Fruit fly (Drosophila melanogaster) whole organism, pupa: ENCODE measurements around the gene GluRIB.

Experiments used
- CG10348 ChIP-seq: fragments of 200-800 bp; sonication (Bioruptor generic); IDR thresholded peaks from 2 replicates; pipeline ENCODE4 v1.3.6; 2022; ENCODE audit warnings: missing biosample characterization, missing genetic modification characterization
- CG12605 ChIP-seq: fragments of 200-800 bp; sonication (Bioruptor generic); IDR thresholded peaks from 2 replicates; pipeline ENCODE4 v1.3.6; 2022; ENCODE audit warnings: missing biosample characterization, missing genetic modification characterization
- CG13204 ChIP-seq: fragments of 200-800 bp; sonication (Bioruptor generic); optimal IDR thresholded peaks from 2 replicates; lab custom pipeline; 2018; ENCODE audit warnings: missing biosample characterization, mild to moderate bottlenecking, missing genetic modification characterization, moderate library complexity
- CG14655 ChIP-seq: fragments of 200-800 bp; sonication (Bioruptor generic); optimal IDR thresholded peaks from 3 replicates; lab custom pipeline; 2017; ENCODE audit warnings: mild to moderate bottlenecking, missing biosample characterization, missing genetic modification reagents, missing genetic modification characterization
- CG15710 ChIP-seq: fragments of 200-800 bp; sonication (Bioruptor generic); optimal IDR thresholded peaks from 2 replicates; lab custom pipeline; 2018; ENCODE audit warnings: missing biosample characterization, mild to moderate bottlenecking, missing genetic modification characterization, moderate library complexity
- CG17806 ChIP-seq: fragments of 200-800 bp; sonication (Bioruptor generic); optimal IDR thresholded peaks from 2 replicates; lab custom pipeline; 2018; ENCODE audit warnings: missing biosample characterization, mild to moderate bottlenecking, missing genetic modification characterization, moderate library complexity
- CG32121 ChIP-seq: fragments of 200-800 bp; sonication (Bioruptor generic); IDR thresholded peaks from 2 replicates; pipeline ENCODE4 v1.3.6; 2022; ENCODE audit warnings: missing biosample characterization, missing genetic modification characterization
- CG34367 ChIP-seq: fragments of 200-800 bp; sonication (Bioruptor generic); optimal IDR thresholded peaks from 2 replicates; lab custom pipeline; 2018; ENCODE audit warnings: missing biosample characterization, mild to moderate bottlenecking, missing genetic modification characterization
- CG4496 ChIP-seq: fragments of 200-800 bp; sonication (Bioruptor generic); IDR thresholded peaks from 3 replicates; pipeline ENCODE4 v1.3.6; 2022; ENCODE audit warnings: missing biosample characterization, missing genetic modification characterization
- CG8159 ChIP-seq: fragments of 200-800 bp; sonication (Bioruptor generic); optimal IDR thresholded peaks from 3 replicates; lab custom pipeline; 2018; ENCODE audit warnings: missing biosample characterization, mild to moderate bottlenecking, missing genetic modification characterization, moderate library complexity
- CG8301 ChIP-seq: fragments of 200-800 bp; sonication (Bioruptor generic); optimal IDR thresholded peaks from 2 replicates; lab custom pipeline; 2018; ENCODE audit warnings: missing biosample characterization, mild to moderate bottlenecking, missing genetic modification characterization
- CG9948 ChIP-seq: fragments of 200-800 bp; sonication (Bioruptor generic); optimal IDR thresholded peaks from 2 replicates; lab custom pipeline; 2018; ENCODE audit warnings: missing biosample characterization, mild to moderate bottlenecking, missing genetic modification characterization, moderate library complexity
- D1 ChIP-seq: fragments of 200-800 bp; sonication (Bioruptor generic); optimal IDR thresholded peaks from 2 replicates; lab custom pipeline; 2018; ENCODE audit warnings: missing biosample characterization, mild to moderate bottlenecking, missing genetic modification characterization, moderate library complexity
- EcR ChIP-seq: fragments of 200-800 bp; sonication (Bioruptor generic); optimal IDR thresholded peaks from 3 replicates; lab custom pipeline; 2019; ENCODE audit warnings: missing biosample characterization, missing genetic modification characterization, mild to moderate bottlenecking, moderate library complexity, missing genetic modification reagents
- Ets98B ChIP-seq: fragments of 200-800 bp; sonication (Bioruptor generic); IDR thresholded peaks from 2 replicates; pipeline ENCODE4 v1.3.6; 2022; ENCODE audit warnings: missing biosample characterization, missing genetic modification characterization
- Pif1A ChIP-seq: fragments of 200-800 bp; sonication (Bioruptor generic); optimal IDR thresholded peaks from 3 replicates; lab custom pipeline; 2016; ENCODE audit warnings: missing biosample characterization, missing genetic modification characterization
- Pif1B ChIP-seq: fragments of 200-800 bp; sonication (Bioruptor generic); optimal IDR thresholded peaks from 3 replicates; lab custom pipeline; 2016; ENCODE audit warnings: missing biosample characterization, missing genetic modification characterization
- Snoo ChIP-seq: fragments of 200-800 bp; sonication (Bioruptor generic); optimal IDR thresholded peaks from 3 replicates; lab custom pipeline; 2017; ENCODE audit warnings: missing biosample characterization, mild to moderate bottlenecking, missing genetic modification characterization, inconsistent platforms
- fd96Ca ChIP-seq: fragments of 200-800 bp; sonication (Bioruptor generic); IDR thresholded peaks from 3 replicates; pipeline ENCODE4 v1.3.6; 2022; ENCODE audit warnings: missing biosample characterization, missing genetic modification characterization
- gl ChIP-seq: fragments of 200-800 bp; sonication (Bioruptor generic); optimal IDR thresholded peaks from 2 replicates; lab custom pipeline; 2018; ENCODE audit warnings: missing biosample characterization, mild to moderate bottlenecking, missing genetic modification characterization
- rn ChIP-seq: fragments of 200-800 bp; sonication (Bioruptor generic); IDR thresholded peaks from 2 replicates; pipeline ENCODE4 v1.3.6; 2022; ENCODE audit warnings: missing biosample characterization, missing genetic modification characterization

Gene GluRIB

DNA sequence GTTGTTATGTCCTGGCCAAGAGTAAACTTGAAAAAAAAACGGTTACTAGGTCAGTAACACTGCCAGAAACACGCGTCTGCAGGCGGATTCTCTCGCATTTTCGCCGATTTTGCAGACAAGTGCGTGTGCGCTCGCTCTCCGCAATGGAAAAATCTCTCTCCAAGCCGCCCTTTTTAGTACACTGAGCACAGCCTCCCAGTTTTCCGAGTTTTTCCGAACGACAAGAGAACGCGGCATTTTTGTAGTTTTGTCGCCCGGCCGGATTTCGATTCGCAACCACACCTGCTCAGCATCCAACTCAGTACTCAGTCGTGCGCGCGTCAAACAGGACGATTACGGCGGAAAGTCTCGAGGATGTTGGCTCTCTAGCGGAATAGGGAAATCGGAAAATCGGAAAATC is at the start of gene GluRIB:
Gene GluRIB (plus strand): TSS at position 301 of the 400 bp plus-strand sequence.
- TF ChIP-seq fd96Ca (GFP tag; lab: Robert Waterston, UW) = 0 out of 3 replicates have a peak, but pooled peaks have one; percentile 29
- no peak for TF ChIP-seq CG9948 (tag; lab: Kevin White, UChicago)
- TF ChIP-seq CG12605 (GFP tag; lab: Robert Waterston, UW) = no peak
- TF ChIP-seq Snoo (tag; lab: Kevin White, UChicago) = no peak

DNA sequence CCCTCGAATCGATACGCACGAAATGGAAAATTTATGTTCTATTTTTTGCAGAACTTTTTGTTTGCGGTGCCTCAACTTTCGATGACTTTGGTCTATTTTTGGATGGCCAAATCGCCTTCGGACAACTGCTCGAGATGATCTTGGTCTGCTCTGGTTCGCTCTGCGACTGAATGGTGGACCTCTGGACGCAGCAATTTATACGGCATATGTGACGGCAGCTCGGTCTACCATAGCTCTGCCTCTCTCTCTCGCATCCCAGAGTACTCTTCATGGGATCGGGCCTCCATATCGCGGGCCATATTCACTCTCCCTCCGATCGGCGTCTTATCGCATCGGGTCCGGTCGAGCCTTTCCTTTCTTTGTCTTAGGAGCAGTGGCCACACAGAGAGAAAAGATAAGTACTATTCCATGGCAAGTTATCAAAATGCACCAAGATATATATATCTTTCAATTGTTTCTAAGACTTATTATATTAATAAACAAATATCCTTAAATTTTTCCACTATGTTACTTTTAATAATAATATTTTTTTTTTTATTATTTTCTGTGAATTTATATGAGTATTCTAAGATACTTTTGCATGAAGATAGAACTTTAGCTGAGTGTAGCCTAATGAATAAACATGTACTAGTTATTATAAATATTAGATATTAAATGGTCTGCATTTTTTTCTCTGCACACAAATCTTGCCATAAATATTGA is 42.9 kb upstream of the GluRIB start, which contains the start of gene Slc45-1:
Gene Slc45-1 (minus strand): TSS at position 150 of the 702 bp plus-strand sequence.
- TF ChIP-seq fd96Ca (GFP tag; lab: Robert Waterston, UW) (peak; percentile 41; the same call in 1 of the 3 replicates), gl (tag; lab: Kevin White, UChicago) (no peak), D1 (no peak), CG10348 (GFP tag; lab: Robert Waterston, UW) (no peak), CG8159 (tag; lab: Kevin White, UChicago) (peak; percentile 63), CG14655 (GFP tag; lab: Kevin White, UChicago) (peak; percentile 84), EcR (GFP tag; lab: Kevin White, UChicago) (no peak), Pif1B (GFP tag; lab: Kevin White, UChicago) (peak; percentile 24), CG15710 (tag; lab: Kevin White, UChicago) (peak; percentile 52), CG4496 (GFP tag; lab: Robert Waterston, UW) (no peak), CG17806 (peak; percentile 43), CG34367 (no peak), Snoo (tag; lab: Kevin White, UChicago) (no peak), CG13204 (GFP tag; lab: Kevin White, UChicago) (no peak), rn (GFP tag; lab: Robert Waterston, UW) (no peak), CG9948 (tag; lab: Kevin White, UChicago) (peak; percentile 66), CG8301 (peak; percentile 58), Pif1A (no peak), CG32121 (GFP tag; lab: Robert Waterston, UW) (peak; percentile 15; the same call in 1 of the 2 replicates), Ets98B (peak; percentile 41; the same call in 1 of the 2 replicates), CG12605 (GFP tag; lab: Robert Waterston, UW) (0 out of 2 replicates have a peak, but pooled peaks have one; percentile 8)

- TF ChIP-seq Snoo (tag; lab: Kevin White, UChicago) (no peak), CG34367 (no peak), CG8159 (tag; lab: Kevin White, UChicago) (no peak), CG9948 (tag; lab: Kevin White, UChicago) (no peak), CG12605 (GFP tag; lab: Robert Waterston, UW) (peak; percentile 7; the same call in 1 of the 2 replicates), Ets98B (peak; percentile 22), CG10348 (GFP tag; lab: Robert Waterston, UW) (no peak), EcR (GFP tag; lab: Kevin White, UChicago) (no peak), CG8301 (peak; percentile 18), Pif1B (GFP tag; lab: Kevin White, UChicago) (no peak), gl (tag; lab: Kevin White, UChicago) (no peak), CG14655 (GFP tag; lab: Kevin White, UChicago) (peak; percentile 3), rn (GFP tag; lab: Robert Waterston, UW) (no peak), D1 (no peak), CG32121 (GFP tag; lab: Robert Waterston, UW) (no peak), CG17806 (no peak), Pif1A (no peak), CG15710 (tag; lab: Kevin White, UChicago) (no peak), CG13204 (GFP tag; lab: Kevin White, UChicago) (no peak), fd96Ca (GFP tag; lab: Robert Waterston, UW) (peak; percentile 43; the same call in 1 of the 3 replicates), CG4496 (GFP tag; lab: Robert Waterston, UW) (0 out of 3 replicates have a peak, but pooled peaks have one; percentile 36)
Measured at dm6 chr3L:9209665-9210064, 42.1 kb upstream of the GluRIB start.

DNA sequence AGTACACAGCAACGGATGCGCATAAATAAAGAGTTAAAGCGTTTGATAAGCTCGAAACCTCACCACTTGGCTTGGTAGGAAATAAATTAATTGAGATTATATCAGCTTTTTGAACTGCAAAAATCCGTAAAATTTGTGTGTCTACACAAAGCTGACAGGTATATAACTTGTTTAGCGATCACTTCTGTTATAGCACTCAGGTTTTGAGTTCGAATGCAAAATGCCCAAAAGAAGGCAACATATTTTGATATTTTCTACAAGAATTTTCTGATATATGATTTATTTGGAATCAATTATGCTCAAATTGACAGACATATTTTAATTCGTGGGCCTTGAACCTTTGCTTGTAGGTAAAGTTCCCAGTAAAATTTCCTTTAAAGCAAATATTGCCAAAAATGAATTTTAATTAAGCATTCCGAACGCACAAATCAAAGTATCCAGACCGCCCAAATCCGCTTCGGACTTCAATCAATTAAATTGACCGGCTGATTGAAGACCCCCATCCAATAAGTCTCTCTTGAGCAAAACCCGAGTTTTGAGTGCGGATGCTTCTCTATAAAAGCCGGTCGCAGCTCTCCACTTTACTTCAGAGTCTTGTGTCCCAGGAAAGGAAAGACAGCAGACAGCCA is 40.4 kb upstream of the GluRIB start, which contains the start of gene CG4476:
Gene CG4476 (plus strand): TSS at position 579 of the 629 bp plus-strand sequence.
- TF ChIP-seq Pif1B (GFP tag; lab: Kevin White, UChicago) = no peak
- TF ChIP-seq gl (tag; lab: Kevin White, UChicago) = no peak
- no peak for TF ChIP-seq CG12605 (GFP tag; lab: Robert Waterston, UW)
- TF ChIP-seq D1 = no peak
- TF ChIP-seq CG32121 (GFP tag; lab: Robert Waterston, UW) = no peak
- TF ChIP-seq CG9948 (tag; lab: Kevin White, UChicago) = no peak
- TF ChIP-seq CG10348 (GFP tag; lab: Robert Waterston, UW) = no peak
- no peak for TF ChIP-seq Pif1A
- TF ChIP-seq CG8301 = no peak
- TF ChIP-seq fd96Ca (GFP tag; lab: Robert Waterston, UW) = no peak
- no peak for TF ChIP-seq CG13204 (GFP tag; lab: Kevin White, UChicago)
- no peak for TF ChIP-seq CG14655 (GFP tag; lab: Kevin White, UChicago)
- TF ChIP-seq rn (GFP tag; lab: Robert Waterston, UW) = no peak
- TF ChIP-seq CG34367 = no peak
- no peak for TF ChIP-seq CG8159 (tag; lab: Kevin White, UChicago)
- TF ChIP-seq Snoo (tag; lab: Kevin White, UChicago) = no peak
- TF ChIP-seq CG15710 (tag; lab: Kevin White, UChicago) = no peak
- TF ChIP-seq CG4496 (GFP tag; lab: Robert Waterston, UW) = no peak
- TF ChIP-seq, all 21 proteins: peak for 0

DNA sequence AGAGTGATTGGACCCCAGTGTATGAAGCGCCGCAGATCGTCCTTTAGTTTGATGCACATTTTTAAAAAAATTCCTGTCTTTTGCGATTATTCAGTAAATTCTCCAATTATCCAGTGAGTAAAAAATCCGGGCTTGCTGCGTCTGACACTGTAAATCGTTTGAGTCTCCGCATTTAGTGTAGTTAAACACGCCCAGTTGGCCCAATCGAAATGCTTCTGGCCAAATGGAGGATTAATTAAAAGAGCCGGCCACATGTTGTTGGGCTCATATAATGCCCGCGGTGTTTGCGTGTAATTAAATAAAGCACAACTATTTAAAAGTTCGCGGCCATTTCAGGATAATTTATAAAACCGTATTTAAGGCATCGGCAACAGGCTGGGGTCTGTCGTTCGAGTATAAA is 15.2 kb upstream of the GluRIB start, which contains the start of gene CG4483:
Gene CG4483 (minus strand): TSS at position 101 of the 400 bp plus-strand sequence.
- no peak for TF ChIP-seq CG8301
- no peak for TF ChIP-seq CG34367
- TF ChIP-seq CG17806 = no peak
- TF ChIP-seq Pif1B (GFP tag; lab: Kevin White, UChicago) = no peak
- TF ChIP-seq CG15710 (tag; lab: Kevin White, UChicago) = no peak
- TF ChIP-seq EcR (GFP tag; lab: Kevin White, UChicago) = no peak
- TF ChIP-seq CG12605 (GFP tag; lab: Robert Waterston, UW) = no peak
- TF ChIP-seq Ets98B = no peak
